Worm (Caenorhabditis elegans) whole organism, L4 larva: ENCODE data around the gene B0524.2.
A peak's percentile ranks its signal among the peaks of the same experiment; 100 is the strongest.

ENCODE experiments used
- D1046.2 ChIP-seq: fragments of 200-800 bp; sonication (Bioruptor generic); IDR thresholded peaks from 2 replicates; pipeline ENCODE4 v1.3.6; 2022; ENCODE audit warnings: missing genetic modification characterization, missing compliant biosample characterization
- F26F4.8 ChIP-seq: fragments of 200-800 bp; sonication (Bioruptor generic); conservative IDR thresholded peaks from 2 replicates; pipeline ENCODE4 v1.3.6; 2022; ENCODE audit warnings: missing genetic modification characterization, missing compliant biosample characterization
- F44E2.7 ChIP-seq: fragments of 200-800 bp; sonication (Bioruptor generic); IDR thresholded peaks from 2 replicates; pipeline ENCODE4 v2.1.2; 2022; ENCODE audit warnings: missing genetic modification characterization, missing compliant biosample characterization
- R02D3.7 ChIP-seq: fragments of 150-350 bp; sonication (generic microtip); optimal IDR thresholded peaks from 3 replicates; lab custom pipeline; 2014; ENCODE audit warnings: missing biosample characterization, missing genetic modification characterization
- Y105C5A.15 ChIP-seq: fragments of 200-800 bp; sonication (Bioruptor generic); IDR thresholded peaks from 2 replicates; pipeline ENCODE4 v1.3.6; 2022; ENCODE audit warnings: missing genetic modification characterization, missing compliant biosample characterization
- aha-1 ChIP-seq: fragments of 150-350 bp; peaks from one replicate; lab custom pipeline; 2014; ENCODE audit warnings: missing biosample characterization, missing genetic modification characterization
- aly-2 ChIP-seq: sonication (generic microtip); optimal IDR thresholded peaks from 2 replicates; lab custom pipeline; 2018; ENCODE audit warnings: missing biosample characterization, missing genetic modification characterization
- ceh-20 ChIP-seq: fragments of 200-800 bp; sonication (Bioruptor generic); IDR thresholded peaks from 2 replicates; pipeline ENCODE4 v1.3.6; 2022; ENCODE audit warnings: missing genetic modification reagents, missing genetic modification characterization, missing compliant biosample characterization
- ceh-28 ChIP-seq: fragments of 150-350 bp; optimal IDR thresholded peaks from 2 replicates; lab custom pipeline; 2014; ENCODE audit warnings: missing biosample characterization, missing genetic modification reagents, missing genetic modification characterization
- ceh-32 ChIP-seq: sonication (generic microtip); optimal IDR thresholded peaks from 2 replicates; lab custom pipeline; 2016; ENCODE audit warnings: mild to moderate bottlenecking, missing genetic modification characterization, missing compliant biosample characterization; ENCODE audit not compliant: poor library complexity
- ceh-82 ChIP-seq: sonication (generic microtip); optimal IDR thresholded peaks from 2 replicates; lab custom pipeline; 2017; ENCODE audit warnings: missing biosample characterization, missing genetic modification characterization
- daf-12 ChIP-seq: fragments of 150-350 bp; optimal IDR thresholded peaks from 2 replicates; lab custom pipeline; 2014; ENCODE audit warnings: missing biosample characterization, missing genetic modification reagents, missing genetic modification characterization
- daf-19 ChIP-seq: fragments of 200-800 bp; sonication (Bioruptor generic); conservative IDR thresholded peaks from 2 replicates; pipeline ENCODE4 v1.3.6; 2022; ENCODE audit warnings: missing genetic modification characterization, missing compliant biosample characterization
- dmd-8 ChIP-seq: fragments of 200-800 bp; sonication (Bioruptor generic); IDR thresholded peaks from 2 replicates; pipeline ENCODE4 v1.3.6; 2022; ENCODE audit warnings: missing genetic modification characterization, missing compliant biosample characterization
- fkh-10 ChIP-seq: fragments of 150-350 bp; optimal IDR thresholded peaks from 2 replicates; lab custom pipeline; 2014; ENCODE audit warnings: missing biosample characterization, missing genetic modification reagents, missing genetic modification characterization
- gei-8 ChIP-seq: fragments of 200-800 bp; sonication (Bioruptor generic); optimal IDR thresholded peaks from 2 replicates; lab custom pipeline; 2018; ENCODE audit warnings: mild to moderate bottlenecking, missing genetic modification characterization, missing compliant biosample characterization
- lin-13 ChIP-seq: fragments of 150-350 bp; optimal IDR thresholded peaks from 2 replicates; lab custom pipeline; 2014; ENCODE audit warnings: missing biosample characterization, missing genetic modification reagents, missing genetic modification characterization
- lin-15B ChIP-seq: fragments of 150-350 bp; sonication (generic microtip); optimal IDR thresholded peaks from 3 replicates; lab custom pipeline; 2014; ENCODE audit warnings: missing biosample characterization, missing genetic modification characterization
- lin-29 ChIP-seq: fragments of 200-800 bp; sonication (Bioruptor generic); IDR thresholded peaks from 2 replicates; pipeline ENCODE4 v1.3.6; 2022; ENCODE audit warnings: missing genetic modification reagents, missing genetic modification characterization, missing compliant biosample characterization
- lsy-2 ChIP-seq, 2 experiments: fragments of 150-350 bp in 1 of 2; sonication (generic microtip) in 1 of 2; optimal IDR thresholded peaks; 2 replicates each; lab custom pipeline; 2014 to 2017; ENCODE audit warnings: missing biosample characterization in 2 of 2, missing genetic modification characterization in 2 of 2
- madf-5 ChIP-seq, 2 experiments: fragments of 200-800 bp; sonication (Bioruptor generic); IDR thresholded peaks; 2 replicates each; pipeline ENCODE4 v1.3.6; 2022; ENCODE audit warnings: missing compliant biosample characterization in 2 of 2, missing genetic modification characterization in 2 of 2
- madf-9 ChIP-seq: fragments of 200-800 bp; sonication (Bioruptor generic); conservative IDR thresholded peaks from 2 replicates; pipeline ENCODE4 v1.3.6; 2022; ENCODE audit warnings: missing genetic modification reagents, missing genetic modification characterization, missing compliant biosample characterization
- nhr-10 ChIP-seq: fragments of 150-350 bp; optimal IDR thresholded peaks from 2 replicates; lab custom pipeline; 2014; ENCODE audit warnings: missing biosample characterization, missing genetic modification characterization
- nhr-102 ChIP-seq: sonication (generic microtip); optimal IDR thresholded peaks from 2 replicates; lab custom pipeline; 2016; ENCODE audit warnings: mild to moderate bottlenecking, missing genetic modification characterization, moderate library complexity, missing compliant biosample characterization
- nhr-11 ChIP-seq: fragments of 150-350 bp; optimal IDR thresholded peaks from 2 replicates; lab custom pipeline; 2014; ENCODE audit warnings: missing biosample characterization, missing genetic modification characterization
- nhr-48 ChIP-seq: sonication (generic microtip); optimal IDR thresholded peaks from 2 replicates; lab custom pipeline; 2016; ENCODE audit warnings: mild to moderate bottlenecking, missing genetic modification characterization, missing compliant biosample characterization
- nhr-6 ChIP-seq: fragments of 150-350 bp; optimal IDR thresholded peaks from 2 replicates; lab custom pipeline; 2014; ENCODE audit warnings: missing biosample characterization, missing genetic modification characterization
- pha-4 ChIP-seq, 2 experiments: fragments of 150-350 bp in 1 of 2; fragments of 200-800 bp in 1 of 2; sonication (Bioruptor generic) in 1 of 2; IDR thresholded peaks in 1 of 2; optimal IDR thresholded peaks in 1 of 2; 2 replicates each; pipeline versions ENCODE4 v1.3.6 to Lab custom; 2014 to 2022; ENCODE audit warnings: missing genetic modification characterization in 2 of 2, missing genetic modification reagents in 2 of 2, missing biosample characterization in 1 of 2, missing compliant biosample characterization in 1 of 2
- sdz-12 ChIP-seq: fragments of 200-800 bp; sonication (Bioruptor generic); optimal IDR thresholded peaks from 2 replicates; lab custom pipeline; 2018; ENCODE audit warnings: mild to moderate bottlenecking, missing genetic modification characterization, missing compliant biosample characterization
- spr-1 ChIP-seq: sonication (generic microtip); optimal IDR thresholded peaks from 2 replicates; lab custom pipeline; 2016; ENCODE audit warnings: mild to moderate bottlenecking, missing genetic modification characterization, missing compliant biosample characterization
- spr-3 ChIP-seq: fragments of 200-800 bp; sonication (Bioruptor generic); optimal IDR thresholded peaks from 2 replicates; lab custom pipeline; 2018; ENCODE audit warnings: mild to moderate bottlenecking, missing genetic modification characterization, missing compliant biosample characterization
- tag-97 ChIP-seq: fragments of 200-800 bp; sonication (Bioruptor generic); IDR thresholded peaks from 2 replicates; pipeline ENCODE4 v1.3.6; 2022; ENCODE audit warnings: missing genetic modification characterization, missing compliant biosample characterization
- unc-130 ChIP-seq: sonication (generic microtip); optimal IDR thresholded peaks from 2 replicates; lab custom pipeline; 2016; ENCODE audit warnings: missing genetic modification reagents, missing genetic modification characterization, missing compliant biosample characterization
- unc-39 ChIP-seq: sonication (generic microtip); optimal IDR thresholded peaks from 2 replicates; lab custom pipeline; 2017; ENCODE audit warnings: missing biosample characterization, missing genetic modification characterization
- unc-62 ChIP-seq, 3 experiments: fragments of 150-350 bp in 1 of 3; sonication (generic microtip); optimal IDR thresholded peaks in 2 of 3; peaks in 1 of 3; 1 replicate in 1 of 3; 2 replicates in 2 of 3; lab custom pipeline; 2014 to 2017; ENCODE audit warnings: missing biosample characterization in 3 of 3, missing genetic modification characterization in 3 of 3, missing genetic modification reagents in 3 of 3, missing genotype in 1 of 3
- zfp-2 ChIP-seq: sonication (generic microtip); optimal IDR thresholded peaks from 2 replicates; lab custom pipeline; 2016; ENCODE audit warnings: mild to moderate bottlenecking, missing genetic modification characterization, missing compliant biosample characterization
- zfp-3 ChIP-seq: fragments of 200-800 bp; sonication (Bioruptor generic); conservative IDR thresholded peaks from 2 replicates; pipeline ENCODE4 v1.3.6; 2022; ENCODE audit warnings: missing genetic modification reagents, missing genetic modification characterization, missing compliant biosample characterization

B0524.2 gene

DNA sequence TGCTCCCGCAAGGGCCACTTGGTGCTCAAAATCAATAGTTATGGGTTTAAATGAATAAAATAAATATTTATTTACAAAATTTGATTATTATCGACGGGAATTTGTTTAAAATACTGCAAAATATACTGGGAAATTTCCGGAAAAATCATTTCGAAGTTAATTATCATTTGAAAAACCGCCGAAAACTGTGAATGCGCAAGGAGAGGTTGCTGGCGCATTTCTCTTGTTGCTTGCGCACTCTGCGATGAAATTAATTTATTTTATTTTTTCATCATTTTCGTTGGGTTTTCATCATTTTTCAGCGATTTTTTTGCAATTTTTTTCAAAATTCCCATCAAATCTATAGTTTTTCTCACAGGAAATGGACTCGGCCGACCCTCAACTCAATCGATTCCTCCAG is 34.3 kb upstream of the B0524.2 start, which contains the start of gene ddp-1 (continued):
- TF ChIP-seq zfp-2: peak; percentile 50
- TF ChIP-seq tag-97 (GFP tag; lab: Robert Waterston, UW): no peak
- peak; percentile 84 for TF ChIP-seq lin-29
- TF ChIP-seq madf-9 (GFP tag; lab: Robert Waterston, UW): peak; percentile 80; the same call in 1 of the 2 replicates
- peak; percentile 93 for TF ChIP-seq ceh-20
- TF ChIP-seq zfp-3 (GFP tag; lab: Robert Waterston, UW): peak; percentile 92
- peak; percentile 83 for TF ChIP-seq aha-1 (tag; lab: Kevin White, UChicago)
- peak; percentile 96 for TF ChIP-seq lin-13 (GFP tag; lab: Kevin White, UChicago)
- no peak for TF ChIP-seq Y105C5A.15 (GFP tag; lab: Robert Waterston, UW)
- TF ChIP-seq madf-5 (GFP tag; IDR thresholded peaks at IDR 0.05; lab: Robert Waterston, UW): no peak
- no peak for TF ChIP-seq ceh-82
- no peak for TF ChIP-seq R02D3.7 (tag; lab: Kevin White, UChicago)
- no peak for TF ChIP-seq unc-39 (tag; lab: Kevin White, UChicago)
- no peak for TF ChIP-seq unc-62 (GFP tag; optimal IDR thresholded peaks at IDR 0.05 in 1 of 2; lab: Kevin White, UChicago)
- no peak for TF ChIP-seq unc-62 (tag; optimal IDR thresholded peaks at IDR 0.05; lab: Kevin White, UChicago)
- TF ChIP-seq nhr-48: peak; percentile 80
- TF ChIP-seq dmd-8 (GFP tag; lab: Robert Waterston, UW): peak; percentile 76; the same call in 1 of the 2 replicates
- TF ChIP-seq spr-1 (tag; lab: Kevin White, UChicago): peak; percentile 91
- peak; percentile 87 for TF ChIP-seq pha-4 (GFP tag; IDR thresholded peaks at IDR 0.05; lab: Robert Waterston, UW)
- peak; percentile 96 for TF ChIP-seq pha-4 (tag; optimal IDR thresholded peaks at IDR 0.05; lab: Kevin White, UChicago)
- TF ChIP-seq daf-12 (tag; lab: Kevin White, UChicago): no peak
- TF ChIP-seq lin-15B (tag; lab: Kevin White, UChicago): peak; percentile 82
- no peak for TF ChIP-seq nhr-10 (tag; lab: Kevin White, UChicago)
- peak; percentile 89 for TF ChIP-seq nhr-6
- TF ChIP-seq sdz-12 (GFP tag; lab: Kevin White, UChicago): peak; percentile 60
- peak; percentile 94 for TF ChIP-seq spr-3 (GFP tag; lab: Kevin White, UChicago)

DNA sequence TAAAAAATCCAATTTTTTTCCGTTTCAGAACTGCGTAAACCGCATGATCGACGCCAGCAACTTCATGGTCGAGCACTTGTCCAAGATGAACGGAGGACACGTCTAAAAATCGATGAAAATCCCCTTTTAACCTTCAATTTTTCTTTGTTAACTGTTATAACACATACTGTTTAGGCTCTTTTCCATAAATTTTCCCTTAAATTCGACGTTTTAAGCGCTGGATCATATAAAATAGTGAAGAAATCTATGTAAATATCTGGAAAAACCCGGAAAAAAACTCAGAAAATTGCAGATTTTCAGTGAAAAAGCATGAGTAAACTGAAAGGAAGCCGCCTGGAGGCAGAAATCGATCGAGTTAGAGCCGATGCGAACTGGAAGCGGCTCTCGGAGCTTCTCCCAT is 33.7 kb upstream of the B0524.2 start, which contains the start of gene ttc-7:
TSS of gene ttc-7 (plus strand) at position 301 of the 400 bp plus-strand sequence.
- TF ChIP-seq zfp-2: no peak
- peak; percentile 9 for TF ChIP-seq aha-1 (tag; lab: Kevin White, UChicago)
- TF ChIP-seq nhr-11: no peak

DNA sequence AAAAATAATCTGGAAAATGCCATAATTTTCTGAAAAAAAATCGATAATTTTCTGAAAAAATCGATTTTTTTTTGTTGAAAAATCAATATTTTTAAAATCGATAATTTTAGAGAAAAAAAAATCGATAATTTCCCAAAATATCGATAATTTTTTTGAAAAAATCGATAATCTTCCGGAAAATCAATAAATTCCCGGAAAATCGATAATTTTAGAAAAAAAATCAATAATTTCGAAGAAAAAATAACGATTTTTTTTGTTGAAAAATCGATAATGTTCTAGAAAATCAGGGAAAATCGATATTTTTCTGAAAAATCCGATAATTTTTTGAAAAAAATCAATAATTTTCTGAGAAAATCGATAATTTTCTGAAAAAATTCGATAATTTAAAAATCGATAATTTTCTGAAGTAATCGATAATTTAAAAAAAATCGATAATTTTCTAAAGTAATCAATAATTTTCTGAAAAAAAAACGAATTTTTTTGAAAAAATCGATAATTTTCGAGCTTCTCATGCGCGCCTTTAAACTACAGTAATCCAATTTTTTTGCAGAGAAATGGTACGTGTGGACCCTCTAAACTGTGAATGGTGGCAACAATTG is 17.5 kb upstream of the B0524.2 start:
- TF ChIP-seq ceh-28 (tag; lab: Kevin White, UChicago) (peak; percentile 93), daf-19 (GFP tag; lab: Robert Waterston, UW) (no peak), aly-2 (no peak), F26F4.8 (GFP tag; lab: Robert Waterston, UW) (no peak), gei-8 (GFP tag; lab: Kevin White, UChicago) (no peak), unc-130 (GFP tag; lab: Kevin White, UChicago) (no peak), fkh-10 (GFP tag; lab: Kevin White, UChicago) (no peak)
- TF ChIP-seq, all 104 proteins: peak for 1

DNA sequence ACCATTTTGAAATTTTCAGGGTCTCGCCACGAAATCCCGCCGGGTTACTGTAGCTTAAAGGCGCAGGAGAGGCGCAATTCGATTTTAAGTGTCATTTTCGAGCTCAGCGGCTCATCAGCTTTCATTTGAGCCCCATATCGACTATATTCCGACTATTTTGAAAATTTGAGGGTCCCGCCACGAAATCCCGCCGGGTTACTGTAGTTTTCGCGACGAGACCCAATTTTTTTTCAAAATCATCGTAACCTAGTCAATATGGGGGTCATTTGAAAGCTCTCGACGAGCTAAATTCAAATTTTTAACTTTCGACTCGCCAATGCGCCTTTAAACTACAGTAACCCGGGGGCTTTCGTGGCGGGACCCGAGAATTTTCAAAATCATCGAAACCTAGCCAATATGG is 16.7 kb upstream of the B0524.2 start:
- TF ChIP-seq F44E2.7 (GFP tag; lab: Robert Waterston, UW) (0 out of 2 replicates have a peak, but pooled peaks have one; percentile 46), dmd-8 (GFP tag; lab: Robert Waterston, UW) (peak; percentile 5; the same call in 1 of the 2 replicates), lin-13 (GFP tag; lab: Kevin White, UChicago) (peak; percentile 67), ceh-32 (tag; lab: Kevin White, UChicago) (no peak), nhr-102 (no peak), lsy-2 (tag; optimal IDR thresholded peaks at IDR 0.05; lab: Kevin White, UChicago) (peak in 1 of 2 experiments; percentile 51), D1046.2 (0 out of 2 replicates have a peak, but pooled peaks have one; percentile 54)
